Worm (Caenorhabditis elegans) whole organism, L4 larva: Measurements from ENCODE around the gene T09D3.9.

ENCODE experiments used
- F10B5.3 ChIP-seq: sonication (generic microtip); optimal IDR thresholded peaks from 2 replicates; lab custom pipeline; 2016; ENCODE audit warnings: mild to moderate bottlenecking, missing genetic modification characterization, missing compliant biosample characterization
- F37D6.2 ChIP-seq: sonication (generic microtip); optimal IDR thresholded peaks from 2 replicates; lab custom pipeline; 2016; ENCODE audit warnings: mild to moderate bottlenecking, missing genetic modification characterization, missing compliant biosample characterization
- T20F7.1 ChIP-seq: fragments of 200-800 bp; sonication (Bioruptor generic); optimal IDR thresholded peaks from 2 replicates; lab custom pipeline; 2018; ENCODE audit warnings: mild to moderate bottlenecking, missing genetic modification characterization, missing compliant biosample characterization
- T26A8.4 ChIP-seq: fragments of 200-800 bp; sonication (Bioruptor generic); IDR thresholded peaks from 2 replicates; pipeline ENCODE4 v1.3.6; 2022; ENCODE audit warnings: missing genetic modification characterization, missing compliant biosample characterization
- Y105C5A.15 ChIP-seq: fragments of 200-800 bp; sonication (Bioruptor generic); IDR thresholded peaks from 2 replicates; pipeline ENCODE4 v1.3.6; 2022; ENCODE audit warnings: missing genetic modification characterization, missing compliant biosample characterization
- ZK337.2 ChIP-seq: fragments of 200-800 bp; sonication (Bioruptor generic); IDR thresholded peaks from 2 replicates; pipeline ENCODE4 v1.3.6; 2022; ENCODE audit warnings: missing genetic modification reagents, missing genetic modification characterization, missing compliant biosample characterization
- aha-1 ChIP-seq: fragments of 150-350 bp; peaks from one replicate; lab custom pipeline; 2014; ENCODE audit warnings: missing biosample characterization, missing genetic modification characterization
- ceh-32 ChIP-seq: sonication (generic microtip); optimal IDR thresholded peaks from 2 replicates; lab custom pipeline; 2016; ENCODE audit warnings: mild to moderate bottlenecking, missing genetic modification characterization, missing compliant biosample characterization; ENCODE audit not compliant: poor library complexity
- ceh-44 ChIP-seq: fragments of 200-800 bp; sonication (Bioruptor generic); IDR thresholded peaks from 2 replicates; pipeline ENCODE4 v1.3.6; 2022; ENCODE audit warnings: missing genetic modification reagents, missing genetic modification characterization, missing compliant biosample characterization
- ceh-62 ChIP-seq: sonication (generic microtip); optimal IDR thresholded peaks from 2 replicates; lab custom pipeline; 2017; ENCODE audit warnings: missing biosample characterization, missing genetic modification characterization
- ces-1 ChIP-seq: fragments of 150-350 bp; sonication (generic microtip); optimal IDR thresholded peaks from 4 replicates; lab custom pipeline; 2014; ENCODE audit warnings: missing biosample characterization, missing genetic modification reagents, missing genetic modification characterization
- gei-8 ChIP-seq: fragments of 200-800 bp; sonication (Bioruptor generic); optimal IDR thresholded peaks from 2 replicates; lab custom pipeline; 2018; ENCODE audit warnings: mild to moderate bottlenecking, missing genetic modification characterization, missing compliant biosample characterization
- hif-1 ChIP-seq, 2 experiments: sonication (generic microtip); optimal IDR thresholded peaks; 2 replicates each; lab custom pipeline; 2016 to 2017; ENCODE audit warnings: missing compliant biosample characterization in 2 of 2, missing genetic modification characterization in 2 of 2, missing genetic modification reagents in 2 of 2, missing genotype in 2 of 2, mild to moderate bottlenecking in 1 of 2
- hlh-30 ChIP-seq: sonication (generic microtip); optimal IDR thresholded peaks from 2 replicates; lab custom pipeline; 2017; ENCODE audit warnings: antibody characterized with exemption, mild to moderate bottlenecking, missing genetic modification characterization, missing compliant biosample characterization; ENCODE audit not compliant: insufficient read depth
- lim-7 ChIP-seq: fragments of 200-800 bp; sonication (Bioruptor generic); IDR thresholded peaks from 2 replicates; pipeline ENCODE4 v1.3.6; 2022; ENCODE audit warnings: missing genetic modification characterization, missing compliant biosample characterization
- lir-3 ChIP-seq: sonication (generic microtip); optimal IDR thresholded peaks from 2 replicates; lab custom pipeline; 2016; ENCODE audit warnings: mild to moderate bottlenecking, missing genetic modification characterization, missing compliant biosample characterization
- lsy-2 ChIP-seq, 2 experiments: fragments of 150-350 bp in 1 of 2; sonication (generic microtip) in 1 of 2; optimal IDR thresholded peaks; 2 replicates each; lab custom pipeline; 2014 to 2017; ENCODE audit warnings: missing biosample characterization in 2 of 2, missing genetic modification characterization in 2 of 2
- mdl-1 ChIP-seq, 2 experiments: fragments of 150-350 bp in 1 of 2; sonication (generic microtip) in 1 of 2; optimal IDR thresholded peaks; 2 replicates each; lab custom pipeline; 2014 to 2017; ENCODE audit warnings: missing biosample characterization in 2 of 2, missing genetic modification characterization in 2 of 2
- nhr-10 ChIP-seq: fragments of 150-350 bp; optimal IDR thresholded peaks from 2 replicates; lab custom pipeline; 2014; ENCODE audit warnings: missing biosample characterization, missing genetic modification characterization
- nhr-111 ChIP-seq: fragments of 200-800 bp; sonication (Bioruptor generic); optimal IDR thresholded peaks from 2 replicates; lab custom pipeline; 2018; ENCODE audit warnings: mild to moderate bottlenecking, missing genetic modification characterization, missing compliant biosample characterization
- nhr-76 ChIP-seq: fragments of 150-350 bp; optimal IDR thresholded peaks from 2 replicates; lab custom pipeline; 2014; ENCODE audit warnings: missing biosample characterization, missing genetic modification characterization
- nhr-77 ChIP-seq: fragments of 150-350 bp; optimal IDR thresholded peaks from 2 replicates; lab custom pipeline; 2014; ENCODE audit warnings: missing biosample characterization, missing genetic modification characterization
- pqm-1 ChIP-seq: sonication (generic microtip); optimal IDR thresholded peaks from 2 replicates; lab custom pipeline; 2017; ENCODE audit warnings: missing biosample characterization, missing genetic modification characterization
- rbr-2 ChIP-seq: sonication (generic microtip); optimal IDR thresholded peaks from 2 replicates; lab custom pipeline; 2016; ENCODE audit warnings: missing genotype, missing genetic modification characterization, missing compliant biosample characterization
- saeg-2 ChIP-seq: fragments of 200-800 bp; sonication (Bioruptor generic); IDR thresholded peaks from 2 replicates; pipeline ENCODE4 v1.3.6; 2022; ENCODE audit warnings: missing genetic modification reagents, missing genetic modification characterization, missing compliant biosample characterization
- set-16 ChIP-seq: fragments of 200-800 bp; sonication (Bioruptor generic); IDR thresholded peaks from 2 replicates; pipeline ENCODE4 v1.3.6; 2022; ENCODE audit warnings: missing genetic modification reagents, missing genetic modification characterization, missing compliant biosample characterization
- skn-1 ChIP-seq: fragments of 150-350 bp; optimal IDR thresholded peaks from 2 replicates; lab custom pipeline; 2014; ENCODE audit warnings: missing biosample characterization, missing genetic modification characterization
- spr-1 ChIP-seq: sonication (generic microtip); optimal IDR thresholded peaks from 2 replicates; lab custom pipeline; 2016; ENCODE audit warnings: mild to moderate bottlenecking, missing genetic modification characterization, missing compliant biosample characterization
- spr-3 ChIP-seq: fragments of 200-800 bp; sonication (Bioruptor generic); optimal IDR thresholded peaks from 2 replicates; lab custom pipeline; 2018; ENCODE audit warnings: mild to moderate bottlenecking, missing genetic modification characterization, missing compliant biosample characterization
- vab-7 ChIP-seq: fragments of 200-800 bp; sonication (Bioruptor generic); IDR thresholded peaks from 2 replicates; pipeline ENCODE4 v1.3.6; 2022; ENCODE audit warnings: missing genetic modification reagents, missing genetic modification characterization, missing compliant biosample characterization
- zfp-3 ChIP-seq: fragments of 200-800 bp; sonication (Bioruptor generic); conservative IDR thresholded peaks from 2 replicates; pipeline ENCODE4 v1.3.6; 2022; ENCODE audit warnings: missing genetic modification reagents, missing genetic modification characterization, missing compliant biosample characterization
- zip-2 ChIP-seq: fragments of 150-350 bp; optimal IDR thresholded peaks from 2 replicates; lab custom pipeline; 2014; ENCODE audit warnings: missing biosample characterization, missing genetic modification characterization
- ztf-7 ChIP-seq: fragments of 150-350 bp; optimal IDR thresholded peaks from 2 replicates; lab custom pipeline; 2014; ENCODE audit warnings: missing biosample characterization, missing genetic modification characterization

The T09D3.9 gene

DNA sequence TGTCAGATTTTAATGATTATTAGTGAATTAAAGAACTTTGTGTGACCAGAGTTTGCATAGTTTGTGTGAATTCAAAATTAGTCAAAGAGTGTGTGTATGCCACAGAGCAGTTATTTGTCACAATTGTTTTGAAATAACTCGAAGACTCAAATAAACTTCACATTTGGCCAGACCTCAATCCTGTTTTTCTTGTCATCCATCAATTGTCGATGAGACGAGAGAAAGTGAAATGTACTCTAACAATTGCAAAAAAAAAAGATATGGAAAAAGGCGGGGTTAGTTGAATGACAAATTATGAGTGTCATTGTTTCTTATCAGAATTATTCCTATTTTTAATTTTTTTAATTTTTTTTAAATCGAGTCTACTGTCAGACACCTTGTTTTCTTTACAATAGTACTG, 3.8 kb downstream of the T09D3.9 start, which contains the start of gene T09D3.8:
Gene T09D3.8 (plus strand): TSS at position 301 of the 400 bp plus-strand sequence.
- TF ChIP-seq saeg-2 (GFP tag; lab: Robert Waterston, UW) (no peak), nhr-76 (tag; lab: Kevin White, UChicago) (no peak), nhr-111 (GFP tag; lab: Kevin White, UChicago) (no peak), ceh-32 (tag; lab: Kevin White, UChicago) (no peak)
- TF ChIP-seq, all 104 proteins: peak for 0

ce11 chrV:5362220-5362619, 6.5 kb downstream of the T09D3.9 start:
- TF ChIP-seq gei-8 (GFP tag; lab: Kevin White, UChicago) (no peak), zip-2 (tag; lab: Kevin White, UChicago) (no peak)

DNA sequence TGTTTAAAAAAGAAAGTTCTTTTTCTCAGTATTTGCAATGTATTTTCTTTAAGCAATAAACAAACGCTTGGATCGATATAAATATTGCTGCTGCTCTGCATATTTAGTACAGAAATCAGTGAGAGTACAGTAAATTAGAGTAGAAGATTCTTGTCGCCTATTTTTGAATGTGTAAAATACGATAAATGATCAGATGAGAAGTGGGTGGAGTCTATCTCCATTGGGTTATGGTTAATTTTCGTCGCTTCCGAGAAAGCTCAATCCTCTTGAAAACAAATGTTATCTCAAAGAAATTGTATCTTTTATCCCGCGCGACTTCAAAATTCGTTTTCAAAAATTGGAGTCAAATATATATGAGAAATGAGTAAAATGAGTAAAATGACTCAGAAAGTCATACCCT, 9.9 kb downstream of the T09D3.9 start, which contains the start of gene nhr-216:
Gene nhr-216 (minus strand): TSS at position 101 of the 400 bp plus-strand sequence.
- peak; percentile 71 for TF ChIP-seq aha-1 (tag; lab: Kevin White, UChicago)
- TF ChIP-seq nhr-77, result no peak

ce11 chrV:5351483-5351882, 17.2 kb downstream of the T09D3.9 start, which contains the start of gene srd-9:
Gene srd-9 (plus strand): TSS chrV:5351783.
- TF ChIP-seq lim-7 (GFP tag; lab: Robert Waterston, UW), result no peak
- no peak for TF ChIP-seq T20F7.1 (GFP tag; lab: Kevin White, UChicago)
- TF ChIP-seq skn-1 (tag; lab: Kevin White, UChicago), result no peak
- TF ChIP-seq vab-7 (GFP tag; lab: Robert Waterston, UW), result no peak
- TF ChIP-seq hlh-30, result no peak
- no peak for TF ChIP-seq nhr-77
- TF ChIP-seq lir-3, result no peak
- TF ChIP-seq gei-8 (GFP tag; lab: Kevin White, UChicago), result no peak
- no peak for TF ChIP-seq nhr-76 (tag; lab: Kevin White, UChicago)

DNA sequence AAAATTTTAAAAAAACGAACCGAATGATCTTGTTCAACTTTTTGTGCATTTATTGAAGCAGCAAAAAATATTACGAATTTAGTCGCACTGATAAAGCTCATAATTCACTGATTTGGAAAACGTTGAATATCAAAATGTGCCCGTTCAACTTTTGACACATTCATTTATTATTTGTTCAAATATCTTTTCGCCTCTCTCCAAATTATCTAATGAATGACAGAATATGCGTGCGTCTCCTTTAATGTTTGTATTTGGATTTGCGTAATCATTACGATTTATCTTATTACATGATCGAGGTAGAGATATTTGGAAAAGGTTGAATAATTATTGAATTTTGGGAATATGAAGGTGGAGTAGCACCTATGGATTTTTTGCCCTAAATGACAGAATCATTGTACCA, 19.2 kb downstream of the T09D3.9 start, which contains the start of gene T09D3.3:
Gene T09D3.3 (minus strand): TSS at position 101 of the 400 bp plus-strand sequence.
- no peak for TF ChIP-seq nhr-111 (GFP tag; lab: Kevin White, UChicago)
- TF ChIP-seq ztf-7 (tag; lab: Kevin White, UChicago), result no peak
- no peak for TF ChIP-seq ceh-44
- TF ChIP-seq ceh-32 (tag; lab: Kevin White, UChicago), result no peak
- TF ChIP-seq set-16 (GFP tag; lab: Robert Waterston, UW), result no peak
- no peak for TF ChIP-seq T26A8.4
- TF ChIP-seq pqm-1 (tag; lab: Kevin White, UChicago), result no peak
- no peak for TF ChIP-seq ZK337.2 (GFP tag; lab: Robert Waterston, UW)
- TF ChIP-seq lim-7 (GFP tag; lab: Robert Waterston, UW), result no peak
- TF ChIP-seq, all 104 proteins: peak for 0

DNA sequence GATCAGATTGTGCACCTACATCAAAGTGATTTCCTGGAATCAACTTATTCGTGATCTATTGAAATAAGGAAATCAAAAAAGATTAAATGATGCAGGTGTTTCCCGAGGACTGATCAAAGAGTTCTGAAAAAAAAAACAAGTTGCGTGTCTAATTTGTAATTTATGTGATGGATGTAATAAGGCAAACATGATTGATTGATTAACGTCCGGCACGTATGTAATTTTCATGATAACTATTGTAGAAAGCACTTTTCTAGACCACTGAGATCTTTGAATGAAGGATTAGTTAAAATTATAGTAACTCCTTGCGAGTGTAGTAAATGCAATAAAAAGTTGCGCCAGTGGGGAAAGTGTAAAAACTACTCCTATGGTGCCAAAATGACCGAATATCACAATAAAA, 23.3 kb downstream of the T09D3.9 start, which contains the start of gene srg-25:
Gene srg-25 (minus strand): TSS at position 101 of the 400 bp plus-strand sequence.
- TF ChIP-seq hlh-30 (no peak), hif-1 (tag; optimal IDR thresholded peaks at IDR 0.05; lab: Kevin White, UChicago) (no peak), spr-3 (no peak), skn-1 (tag; lab: Kevin White, UChicago) (no peak), rbr-2 (no peak), spr-1 (tag; lab: Kevin White, UChicago) (no peak), ceh-32 (tag; lab: Kevin White, UChicago) (no peak)

DNA sequence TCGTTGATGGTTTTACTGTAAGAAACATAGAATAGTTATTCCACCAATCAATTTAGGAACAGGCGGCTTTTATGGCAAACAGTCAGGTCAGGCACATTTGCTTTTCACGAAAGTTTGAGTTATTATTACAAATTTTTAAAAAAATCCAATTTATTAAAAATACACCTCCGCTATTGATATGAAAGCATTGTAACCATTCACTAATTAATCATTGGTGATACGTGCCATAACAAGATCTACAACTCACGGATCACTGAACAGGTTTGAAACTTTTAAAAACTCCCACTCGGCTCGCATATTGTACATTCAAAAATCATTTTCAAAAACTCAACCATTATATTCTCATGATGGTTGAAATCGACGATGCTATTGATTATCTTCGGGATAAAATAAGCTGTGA, 29.2 kb downstream of the T09D3.9 start, which contains the start of gene srg-27:
Gene srg-27 (plus strand): TSS at position 301 of the 400 bp plus-strand sequence.
- no peak for TF ChIP-seq rbr-2
- no peak for TF ChIP-seq ceh-32 (tag; lab: Kevin White, UChicago)
- no peak for TF ChIP-seq spr-3
- no peak for TF ChIP-seq ceh-62 (tag; lab: Kevin White, UChicago)
- no peak for TF ChIP-seq T20F7.1 (GFP tag; lab: Kevin White, UChicago)
- TF ChIP-seq nhr-10, result no peak
- no peak for TF ChIP-seq ces-1 (GFP tag; lab: Kevin White, UChicago)
- TF ChIP-seq Y105C5A.15, result no peak
- TF ChIP-seq F10B5.3 (tag; lab: Kevin White, UChicago), result no peak
- no peak for TF ChIP-seq F37D6.2 (tag; lab: Kevin White, UChicago)
- TF ChIP-seq zfp-3 (GFP tag; lab: Robert Waterston, UW), result no peak
- no peak for TF ChIP-seq spr-1 (tag; lab: Kevin White, UChicago)
- TF ChIP-seq mdl-1 (tag; optimal IDR thresholded peaks at IDR 0.05; lab: Kevin White, UChicago), result no peak
- TF ChIP-seq lsy-2 (tag; optimal IDR thresholded peaks at IDR 0.05; lab: Kevin White, UChicago), result no peak
- TF ChIP-seq gei-8 (GFP tag; lab: Kevin White, UChicago), result no peak
- no peak for TF ChIP-seq zip-2 (tag; lab: Kevin White, UChicago)
